Worm (Caenorhabditis elegans) whole organism, L3 larva: Measurements from ENCODE around the gene dpy-17.
"Not testable (repeated sequence)": the region's sequence is repeated elsewhere in the genome, so short reads cannot be mapped to it uniquely, and the experiment has no call there.

Experiments
- egl-27 ChIP-seq: sonication (generic microtip); optimal IDR thresholded peaks from 4 replicates; lab custom pipeline; 2017; ENCODE audit warnings: missing biosample characterization, missing genetic modification reagents, missing genetic modification characterization
- lin-39 ChIP-seq: fragments of 150-350 bp; optimal IDR thresholded peaks from 2 replicates; lab custom pipeline; 2018; ENCODE audit warnings: missing biosample characterization, missing genetic modification reagents, missing genetic modification characterization
- nhr-12 ChIP-seq: fragments of 150-350 bp; optimal IDR thresholded peaks from 2 replicates; lab custom pipeline; 2014; ENCODE audit warnings: missing biosample characterization, missing genetic modification characterization
- nhr-43 ChIP-seq: sonication (generic microtip); optimal IDR thresholded peaks from 2 replicates; lab custom pipeline; 2016; ENCODE audit warnings: mild to moderate bottlenecking, missing genetic modification characterization, missing compliant biosample characterization; ENCODE audit not compliant: poor library complexity, severe bottlenecking
- tbx-2 ChIP-seq: sonication (generic microtip); optimal IDR thresholded peaks from 2 replicates; lab custom pipeline; 2016; ENCODE audit warnings: mild to moderate bottlenecking, missing genetic modification characterization, missing compliant biosample characterization
- ztf-11 ChIP-seq: fragments of 150-350 bp; optimal IDR thresholded peaks from 2 replicates; lab custom pipeline; 2014; ENCODE audit warnings: missing biosample characterization, missing genetic modification characterization

ce11 chrIII:5062406-5062805, 44.7 kb upstream of the dpy-17 start, which contains the start of gene C45G9.4:
- not testable (repeated sequence) for TF ChIP-seq nhr-43; ztf-11 (tag; lab: Kevin White, UChicago); egl-27 (tag; lab: Kevin White, UChicago); nhr-12 (tag; lab: Kevin White, UChicago); tbx-2 (tag; lab: Kevin White, UChicago); lin-39 (tag; lab: Kevin White, UChicago)
